Fruit fly (Drosophila melanogaster): ENCODE data around the gene CheA87a.

The CheA87a gene

dm6 chr3R:13403032-13403459 lies 33.6 kb downstream of the CheA87a start, which contains the start of gene Dpm3 (continued):
- TF ChIP-seq Nf-YB (GFP tag; optimal IDR thresholded peaks at IDR 0.05) = peak; percentile 3
- peak; percentile 43 for TF ChIP-seq CG15696 (tag; optimal IDR thresholded peaks at IDR 0.05)
- no peak for TF ChIP-seq ranshi (GFP tag; IDR thresholded peaks at IDR 0.05)
- TF ChIP-seq CG15514 (GFP tag; optimal IDR thresholded peaks at IDR 0.05) = peak; percentile 58
- TF ChIP-seq Oaz (GFP tag; IDR thresholded peaks at IDR 0.05) = no peak
- peak; percentile 69 for TF ChIP-seq MBD-R2 (GFP tag; IDR thresholded peaks at IDR 0.05)
- no peak for TF ChIP-seq CG13296 (GFP tag; optimal IDR thresholded peaks at IDR 0.05)
- no peak for TF ChIP-seq CG17385 (GFP tag; optimal IDR thresholded peaks at IDR 0.05)
- TF ChIP-seq CG1529 (GFP tag; optimal IDR thresholded peaks at IDR 0.05) = no peak
- TF ChIP-seq Nf-YC (tag; optimal IDR thresholded peaks at IDR 0.05) = no peak
- no peak for TF ChIP-seq eve (GFP tag; optimal IDR thresholded peaks at IDR 0.05)
- peak; percentile 15 for TF ChIP-seq chn (GFP tag; optimal IDR thresholded peaks at IDR 0.05)
- no peak for TF ChIP-seq klu (GFP tag; IDR thresholded peaks at IDR 0.05)
- TF ChIP-seq knrl (GFP tag; IDR thresholded peaks at IDR 0.05; ENCODE audit: partially characterized antibody) = peak; percentile 94
- peak in 1 of 2 experiments; percentile 18 for TF ChIP-seq crp (GFP tag; optimal IDR thresholded peaks at IDR 0.05)
- TF ChIP-seq phol (tag; optimal IDR thresholded peaks at IDR 0.05) = peak; percentile 70
- TF ChIP-seq kay (GFP tag; optimal IDR thresholded peaks at IDR 0.05) = peak; percentile 50
- no peak for TF ChIP-seq sim (GFP tag; IDR thresholded peaks at IDR 0.05)
- no peak for TF ChIP-seq Ada2b (GFP tag; IDR thresholded peaks at IDR 0.05)
- no peak for TF ChIP-seq dan (GFP tag; IDR thresholded peaks at IDR 0.05)
- TF ChIP-seq CG1792 (GFP tag; optimal IDR thresholded peaks at IDR 0.05) = no peak
- peak; percentile 88 for TF ChIP-seq Sin3A (optimal IDR thresholded peaks at IDR 0.05)
- TF ChIP-seq CG17568 (GFP tag; optimal IDR thresholded peaks at IDR 0.05) = no peak
- TF ChIP-seq ssp (GFP tag; IDR thresholded peaks at IDR 0.05) = no peak
- TF ChIP-seq Sry-β (GFP tag; optimal IDR thresholded peaks at IDR 0.05) = peak; percentile 31
- no peak for TF ChIP-seq pfk (GFP tag; optimal IDR thresholded peaks at IDR 0.05)
- no peak for TF ChIP-seq gsb (GFP tag; IDR thresholded peaks at IDR 0.05)
- no peak for TF ChIP-seq sug (tag; optimal IDR thresholded peaks at IDR 0.05)
- peak; percentile 56 to 65 for TF ChIP-seq dpn (GFP tag; optimal IDR thresholded peaks at IDR 0.05)
- peak; percentile 53 for TF ChIP-seq slou (GFP tag; optimal IDR thresholded peaks at IDR 0.05)
- peak; percentile 10 for TF ChIP-seq fu2 (GFP tag; optimal IDR thresholded peaks at IDR 0.05)
- TF ChIP-seq CG31365 (tag; optimal IDR thresholded peaks at IDR 0.05) = no peak
- TF ChIP-seq CG3847 (GFP tag; IDR thresholded peaks at IDR 0.05) = peak; percentile 86
- no peak for TF ChIP-seq CG2875 (GFP tag; optimal IDR thresholded peaks at IDR 0.05)
- TF ChIP-seq gem (tag; optimal IDR thresholded peaks at IDR 0.05) = peak; percentile 37
- TF ChIP-seq CG18619 (GFP tag; optimal IDR thresholded peaks at IDR 0.05) = no peak
- peak; percentile 40 for TF ChIP-seq Antp (GFP tag; optimal IDR thresholded peaks at IDR 0.05)
- no peak for TF ChIP-seq Hr3 (GFP tag; optimal IDR thresholded peaks at IDR 0.05)
- no peak for TF ChIP-seq CrebB (tag; optimal IDR thresholded peaks at IDR 0.05)
- TF ChIP-seq CG10147 (GFP tag; optimal IDR thresholded peaks at IDR 0.05) = peak; percentile 57
- TF ChIP-seq caup (GFP tag; optimal IDR thresholded peaks at IDR 0.05; ENCODE audit: severe bottlenecking) = no peak
- peak; percentile 100 for TF ChIP-seq insv (GFP tag; optimal IDR thresholded peaks at IDR 0.05)
- no peak for TF ChIP-seq dysf (GFP tag; IDR thresholded peaks at IDR 0.05)
- TF ChIP-seq tgo (GFP tag; IDR thresholded peaks at IDR 0.05) = no peak
- no peak for TF ChIP-seq CG1647 (GFP tag; optimal IDR thresholded peaks at IDR 0.05)
- peak; percentile 37 for TF ChIP-seq lilli (GFP tag; optimal IDR thresholded peaks at IDR 0.05)
- TF ChIP-seq zf30C (GFP tag; optimal IDR thresholded peaks at IDR 0.05) = no peak
- peak; percentile 94 for TF ChIP-seq ato (GFP tag; IDR thresholded peaks at IDR 0.05; ENCODE audit: partially characterized antibody)
- no peak for TF ChIP-seq CG8089 (GFP tag; optimal IDR thresholded peaks at IDR 0.05)
- no peak for TF ChIP-seq CG10209 (GFP tag; optimal IDR thresholded peaks at IDR 0.05)
- peak; percentile 62; the same call in 1 of the 3 replicates for TF ChIP-seq otp (GFP tag; IDR thresholded peaks at IDR 0.05)
- peak; percentile 2 for TF ChIP-seq ERR (GFP tag; optimal IDR thresholded peaks at IDR 0.05)

All from whole organism, embryonic.